Comparison of ENCODE assay signal across 3 worm cellular contexts in genomic region chrX:14975467-14976167, ce11.
A peak's percentile ranks its signal among the peaks of the same experiment; 100 is the strongest.
TF ChIP-seq lines count a peak whose summit lies in the region.

TSS of gene F20D1.3 (plus strand) at chrX:14976117.

TF ChIP-seq in whole organism, L2 larva, 48 proteins besides CTCF, POLR2A, EP300 and RAD21 (continued from another document):
- TF ChIP-seq fos-1 (tag; optimal IDR thresholded peaks at IDR 0.05; lab: Kevin White, UChicago) (peak; percentile 99), sma-9 (GFP tag; optimal IDR thresholded peaks at IDR 0.05; lab: Kevin White, UChicago) (peak; percentile 60), sma-9 (tag; optimal IDR thresholded peaks at IDR 0.05; lab: Kevin White, UChicago) (no peak), unc-62 (GFP tag; optimal IDR thresholded peaks at IDR 0.05; lab: Kevin White, UChicago) (no peak), mbf-1 (tag; optimal IDR thresholded peaks at IDR 0.05; lab: Kevin White, UChicago) (no peak), ama-1 (optimal IDR thresholded peaks at IDR 0.05; lab: Kevin White, UChicago) (no peak), nhr-25 (tag; optimal IDR thresholded peaks at IDR 0.05; lab: Kevin White, UChicago) (peak; percentile 68), peb-1 (tag; optimal IDR thresholded peaks at IDR 0.05; lab: Kevin White, UChicago) (no peak), ZK546.5 (tag; optimal IDR thresholded peaks at IDR 0.05; lab: Kevin White, UChicago) (no peak), zag-1 (tag; optimal IDR thresholded peaks at IDR 0.05; lab: Kevin White, UChicago) (peak; percentile 7), nhr-77 (tag; optimal IDR thresholded peaks at IDR 0.05; lab: Kevin White, UChicago) (no peak), nhr-129 (tag; optimal IDR thresholded peaks at IDR 0.05; lab: Kevin White, UChicago) (peak; percentile 90), nhr-10 (tag; optimal IDR thresholded peaks at IDR 0.05; lab: Kevin White, UChicago) (no peak), lin-13 (GFP tag; optimal IDR thresholded peaks at IDR 0.05; lab: Kevin White, UChicago) (peak; percentile 37), snpc-4 (tag; optimal IDR thresholded peaks at IDR 0.05; lab: Kevin White, UChicago) (no peak), ztf-11 (tag; optimal IDR thresholded peaks at IDR 0.05; lab: Kevin White, UChicago) (no peak), lsy-2 (tag; optimal IDR thresholded peaks at IDR 0.05; lab: Kevin White, UChicago) (peak in 1 of 2 experiments; percentile 55), mab-5 (tag; optimal IDR thresholded peaks at IDR 0.05; lab: Kevin White, UChicago) (no peak), lin-39 (tag; optimal IDR thresholded peaks at IDR 0.05; lab: Kevin White, UChicago) (no peak), unc-55 (GFP tag; optimal IDR thresholded peaks at IDR 0.05; lab: Kevin White, UChicago) (peak; percentile 81), dmd-4 (tag; optimal IDR thresholded peaks at IDR 0.05; lab: Kevin White, UChicago) (no peak), ceh-82 (tag; optimal IDR thresholded peaks at IDR 0.05; lab: Kevin White, UChicago) (no peak), blmp-1 (tag; optimal IDR thresholded peaks at IDR 0.05; lab: Kevin White, UChicago; ENCODE audit: insufficient read depth) (no peak), nhr-11 (tag; optimal IDR thresholded peaks at IDR 0.05; lab: Kevin White, UChicago) (no peak), C34F6.9 (tag; optimal IDR thresholded peaks at IDR 0.05; lab: Kevin White, UChicago) (peak; percentile 73)

TF ChIP-seq in whole organism, L4 larva, 104 proteins besides CTCF, POLR2A, EP300 and RAD21 (continued from another document):
- TF ChIP-seq lin-38 (GFP tag; IDR thresholded peaks at IDR 0.05; lab: Robert Waterston, UW), result peak; percentile 68
- TF ChIP-seq nhr-28 (tag; optimal IDR thresholded peaks at IDR 0.05; lab: Kevin White, UChicago), result peak; percentile 89
- 0 out of 2 replicates have a peak, but pooled peaks have one; percentile 44 for TF ChIP-seq D1046.2 (GFP tag; IDR thresholded peaks at IDR 0.05; lab: Robert Waterston, UW)
- no peak for TF ChIP-seq Y5F2A.4 (GFP tag; optimal IDR thresholded peaks at IDR 0.05; lab: Kevin White, UChicago)
- no peak for TF ChIP-seq set-16 (GFP tag; IDR thresholded peaks at IDR 0.05; lab: Robert Waterston, UW)
- TF ChIP-seq lir-3 (tag; optimal IDR thresholded peaks at IDR 0.05; lab: Kevin White, UChicago), result no peak
- peak; percentile 97 for TF ChIP-seq aha-1 (tag; lab: Kevin White, UChicago)
- peak; percentile 8; the same call in 1 of the 2 replicates for TF ChIP-seq hmg-1.1 (GFP tag; IDR thresholded peaks at IDR 0.05; lab: Robert Waterston, UW)
- TF ChIP-seq F44E2.7 (GFP tag; IDR thresholded peaks at IDR 0.05; lab: Robert Waterston, UW), result no peak
- peak in 1 of 2 experiments; percentile 24 for TF ChIP-seq daf-16 (GFP tag; optimal IDR thresholded peaks at IDR 0.05; lab: Kevin White, UChicago)
- peak; percentile 71 for TF ChIP-seq daf-16 (tag; optimal IDR thresholded peaks at IDR 0.05; lab: Kevin White, UChicago)
- TF ChIP-seq nhr-11 (tag; optimal IDR thresholded peaks at IDR 0.05; lab: Kevin White, UChicago), result peak; percentile 38
- peak in 1 of 2 experiments; percentile 79 for TF ChIP-seq unc-62 (GFP tag; optimal IDR thresholded peaks at IDR 0.05 in 1 of 2; lab: Kevin White, UChicago)
- no peak for TF ChIP-seq unc-62 (tag; optimal IDR thresholded peaks at IDR 0.05; lab: Kevin White, UChicago)
- TF ChIP-seq daf-8 (GFP tag; IDR thresholded peaks at IDR 0.05; lab: Robert Waterston, UW), result no peak
- TF ChIP-seq fkh-10 (GFP tag; optimal IDR thresholded peaks at IDR 0.05; lab: Kevin White, UChicago), result peak; percentile 61
- TF ChIP-seq hif-1 (tag; optimal IDR thresholded peaks at IDR 0.05; lab: Kevin White, UChicago), result peak in 1 of 2 experiments; percentile 61
- TF ChIP-seq Y105C5A.15 (GFP tag; IDR thresholded peaks at IDR 0.05; lab: Robert Waterston, UW), result no peak
- TF ChIP-seq R02D3.7 (tag; optimal IDR thresholded peaks at IDR 0.05; lab: Kevin White, UChicago), result no peak
- TF ChIP-seq ztf-7 (tag; optimal IDR thresholded peaks at IDR 0.05; lab: Kevin White, UChicago), result peak; percentile 0
- no peak for TF ChIP-seq lin-29 (GFP tag; IDR thresholded peaks at IDR 0.05; lab: Robert Waterston, UW)
- peak; percentile 65 for TF ChIP-seq dpl-1 (GFP tag; optimal IDR thresholded peaks at IDR 0.05; lab: Kevin White, UChicago)
- TF ChIP-seq unc-39 (tag; optimal IDR thresholded peaks at IDR 0.05; lab: Kevin White, UChicago), result no peak
- TF ChIP-seq ZK337.2 (GFP tag; IDR thresholded peaks at IDR 0.05; lab: Robert Waterston, UW), result no peak
- no peak for TF ChIP-seq madf-5 (GFP tag; IDR thresholded peaks at IDR 0.05; lab: Robert Waterston, UW)
- TF ChIP-seq dve-1 (tag; optimal IDR thresholded peaks at IDR 0.05; lab: Kevin White, UChicago; ENCODE audit: insufficient read depth), result peak; percentile 75
- peak; percentile 72 for TF ChIP-seq mxl-3 (GFP tag; optimal IDR thresholded peaks at IDR 0.05; lab: Kevin White, UChicago)
- TF ChIP-seq daf-19 (GFP tag; conservative IDR thresholded peaks at IDR 0.05; lab: Robert Waterston, UW), result no peak
- TF ChIP-seq F37D6.2 (tag; optimal IDR thresholded peaks at IDR 0.05; lab: Kevin White, UChicago), result no peak
- TF ChIP-seq dmd-9 (GFP tag; IDR thresholded peaks at IDR 0.05; lab: Robert Waterston, UW), result no peak
- peak; percentile 17 to 70 for TF ChIP-seq lsy-2 (tag; optimal IDR thresholded peaks at IDR 0.05; lab: Kevin White, UChicago)
- TF ChIP-seq lin-15B (tag; optimal IDR thresholded peaks at IDR 0.05; lab: Kevin White, UChicago), result no peak
- TF ChIP-seq ceh-82 (tag; optimal IDR thresholded peaks at IDR 0.05; lab: Kevin White, UChicago), result no peak
- TF ChIP-seq mep-1 (tag; optimal IDR thresholded peaks at IDR 0.05; lab: Kevin White, UChicago), result peak; percentile 86
- TF ChIP-seq ceh-62 (tag; optimal IDR thresholded peaks at IDR 0.05; lab: Kevin White, UChicago), result no peak
- no peak for TF ChIP-seq nhr-76 (tag; optimal IDR thresholded peaks at IDR 0.05; lab: Kevin White, UChicago)
- TF ChIP-seq fos-1 (tag; optimal IDR thresholded peaks at IDR 0.05; lab: Kevin White, UChicago), result no peak
- peak; percentile 80 for TF ChIP-seq hlh-11 (tag; optimal IDR thresholded peaks at IDR 0.05; lab: Kevin White, UChicago)
- TF ChIP-seq egl-43 (GFP tag; IDR thresholded peaks at IDR 0.05; lab: Robert Waterston, UW), result no peak
- TF ChIP-seq spr-1 (tag; optimal IDR thresholded peaks at IDR 0.05; lab: Kevin White, UChicago), result peak; percentile 11
- no peak for TF ChIP-seq zag-1 (tag; optimal IDR thresholded peaks at IDR 0.05; lab: Kevin White, UChicago)

TF ChIP-seq in whole organism, late embryonic, 69 proteins besides CTCF, POLR2A, EP300 and RAD21 (continued from another document):
- no peak for TF ChIP-seq dmd-4 (tag; optimal IDR thresholded peaks at IDR 0.05; lab: Kevin White, UChicago; ENCODE audit: borderline replicate concordance)
- TF ChIP-seq ceh-18 (tag; optimal IDR thresholded peaks at IDR 0.05; lab: Kevin White, UChicago), result peak; percentile 53
